Fruit fly (Drosophila melanogaster): ENCODE data around the gene Sgs3.
A peak's percentile ranks its signal among the peaks of the same experiment; 100 is the strongest.

The Sgs3 gene

DNA sequence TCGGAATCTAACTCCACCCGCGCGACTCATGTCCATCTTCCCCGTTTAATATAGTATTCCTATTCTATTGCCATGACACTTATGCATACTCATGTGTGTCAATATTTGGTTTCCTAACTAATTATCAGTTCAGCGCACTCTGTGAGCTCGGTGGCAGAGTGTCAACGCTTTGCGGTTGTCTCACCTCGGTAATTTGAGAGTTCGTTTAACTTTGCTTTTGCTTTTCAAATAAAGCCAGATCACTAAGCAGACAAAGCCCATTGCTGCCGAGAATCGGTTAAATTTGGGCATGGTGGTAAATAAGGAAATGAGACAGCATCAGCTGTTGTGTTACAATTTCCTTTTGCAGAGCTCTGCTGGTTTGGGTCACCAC lies 28.3 kb downstream of the Sgs3 start (continued):
- TF ChIP-seq fd64A (GFP tag; optimal IDR thresholded peaks at IDR 0.05) (peak; percentile 60), Fer2 (tag; optimal IDR thresholded peaks at IDR 0.05) (no peak), lmd (GFP tag; IDR thresholded peaks at IDR 0.05) (no peak), fd96Cb (tag; optimal IDR thresholded peaks at IDR 0.05) (no peak), oc (tag; optimal IDR thresholded peaks at IDR 0.05) (no peak), zfh2 (GFP tag; optimal IDR thresholded peaks at IDR 0.05) (no peak), HLH54F (GFP tag; optimal IDR thresholded peaks at IDR 0.05) (no peak), CG4328 (GFP tag; optimal IDR thresholded peaks at IDR 0.05) (peak; percentile 6), Dek (tag; optimal IDR thresholded peaks at IDR 0.05) (no peak), CG10321 (GFP tag; IDR thresholded peaks at IDR 0.05) (no peak), Meics (GFP tag; optimal IDR thresholded peaks at IDR 0.05) (peak; percentile 31), Asciz (GFP tag; optimal IDR thresholded peaks at IDR 0.05) (peak; percentile 55), Jarid2 (GFP tag; optimal IDR thresholded peaks at IDR 0.05) (peak; percentile 3), YL-1 (GFP tag; optimal IDR thresholded peaks at IDR 0.05) (no peak), ham (GFP tag; IDR thresholded peaks at IDR 0.05) (no peak), Side (GFP tag; optimal IDR thresholded peaks at IDR 0.05) (peak; percentile 47), CG16815 (GFP tag; optimal IDR thresholded peaks at IDR 0.05) (no peak), CG17186 (GFP tag; optimal IDR thresholded peaks at IDR 0.05) (no peak), inv (GFP tag; IDR thresholded peaks at IDR 0.05; ENCODE audit: partially characterized antibody) (no peak), usp (GFP tag; optimal IDR thresholded peaks at IDR 0.05) (no peak), CG2202 (tag; optimal IDR thresholded peaks at IDR 0.05) (peak; percentile 72), tgo (GFP tag; IDR thresholded peaks at IDR 0.05) (no peak), zf30C (GFP tag; optimal IDR thresholded peaks at IDR 0.05) (no peak), HmgD (GFP tag; optimal IDR thresholded peaks at IDR 0.05) (no peak), CG8281 (tag; optimal IDR thresholded peaks at IDR 0.05) (no peak), CG15601 (tag; optimal IDR thresholded peaks at IDR 0.05) (peak; percentile 72), CG9437 (GFP tag; optimal IDR thresholded peaks at IDR 0.05) (no peak), CG14050 (GFP tag; IDR thresholded peaks at IDR 0.05) (no peak), CG14014 (GFP tag; IDR thresholded peaks at IDR 0.05) (no peak), Lhr (GFP tag; optimal IDR thresholded peaks at IDR 0.05) (no peak), CG12071 (GFP tag; optimal IDR thresholded peaks at IDR 0.05) (peak; percentile 72), phol (tag; optimal IDR thresholded peaks at IDR 0.05) (no peak), shn (GFP tag; optimal IDR thresholded peaks at IDR 0.05) (no peak), bigmax (GFP tag; optimal IDR thresholded peaks at IDR 0.05) (no peak), CG7357 (GFP tag; IDR thresholded peaks at IDR 0.05) (no peak), bcd (GFP tag; optimal IDR thresholded peaks at IDR 0.05) (no peak), CG17361 (GFP tag; IDR thresholded peaks at IDR 0.05) (no peak), exex (tag; optimal IDR thresholded peaks at IDR 0.05) (peak; percentile 13), vnd (GFP tag; IDR thresholded peaks at IDR 0.05; ENCODE audit: partially characterized antibody) (no peak), CrebB (tag; optimal IDR thresholded peaks at IDR 0.05) (peak; percentile 64), Elba2 (GFP tag; optimal IDR thresholded peaks at IDR 0.05) (no peak), CG12104 (GFP tag; optimal IDR thresholded peaks at IDR 0.05) (no peak), psq (GFP tag; optimal IDR thresholded peaks at IDR 0.05) (no peak), caup (GFP tag; optimal IDR thresholded peaks at IDR 0.05; ENCODE audit: severe bottlenecking) (peak; percentile 43), CG12744 (GFP tag; optimal IDR thresholded peaks at IDR 0.05) (no peak), abd-A (tag; optimal IDR thresholded peaks at IDR 0.05) (no peak), GATAe (GFP tag; conservative IDR thresholded peaks at IDR 0.05) (no peak), Pdp1 (GFP tag; optimal IDR thresholded peaks at IDR 0.05) (peak in 1 of 2 experiments; percentile 10), Ets65A (GFP tag) (no peak), kah (GFP tag; optimal IDR thresholded peaks at IDR 0.05) (no peak), CG4854 (GFP tag; optimal IDR thresholded peaks at IDR 0.05) (peak; percentile 2)

Measured in whole organism, embryonic.